Worm (Caenorhabditis elegans) whole organism, L4 larva: Measurements from ENCODE around the gene srh-266.

ENCODE experiments used
- lin-13 ChIP-seq: fragments of 150-350 bp; optimal IDR thresholded peaks from 2 replicates; lab custom pipeline; 2014; ENCODE audit warnings: missing biosample characterization, missing genetic modification reagents, missing genetic modification characterization
- lin-15B ChIP-seq: fragments of 150-350 bp; sonication (generic microtip); optimal IDR thresholded peaks from 3 replicates; lab custom pipeline; 2014; ENCODE audit warnings: missing biosample characterization, missing genetic modification characterization
- nhr-6 ChIP-seq: fragments of 150-350 bp; optimal IDR thresholded peaks from 2 replicates; lab custom pipeline; 2014; ENCODE audit warnings: missing biosample characterization, missing genetic modification characterization
- nhr-77 ChIP-seq: fragments of 150-350 bp; optimal IDR thresholded peaks from 2 replicates; lab custom pipeline; 2014; ENCODE audit warnings: missing biosample characterization, missing genetic modification characterization
- pqm-1 ChIP-seq: sonication (generic microtip); optimal IDR thresholded peaks from 2 replicates; lab custom pipeline; 2017; ENCODE audit warnings: missing biosample characterization, missing genetic modification characterization

DNA sequence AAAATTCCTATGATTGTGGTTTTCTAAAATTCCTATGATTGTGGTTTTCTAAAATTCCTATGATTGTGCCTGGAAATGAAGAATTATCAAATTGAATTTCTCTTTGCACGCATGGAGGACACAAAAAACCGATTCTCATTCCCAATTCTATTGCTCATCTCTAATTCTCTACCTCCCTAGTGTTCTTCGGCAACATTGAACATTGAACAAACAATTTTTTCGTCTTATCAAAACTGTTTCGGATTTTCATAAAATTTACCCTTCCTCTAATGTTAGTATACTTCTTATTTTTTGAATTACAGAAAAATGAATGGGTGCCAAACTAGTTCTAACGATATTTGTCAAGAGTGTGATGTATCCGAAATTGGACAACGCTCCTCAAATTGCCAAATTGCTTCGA is 28.3 kb upstream of the srh-266 start, which contains the start of gene pals-31:
- TF ChIP-seq pqm-1, result no peak
- TF ChIP-seq nhr-6 (tag; lab: Kevin White, UChicago), result no peak
- no peak for TF ChIP-seq lin-15B (tag; lab: Kevin White, UChicago)
- TF ChIP-seq nhr-77 (tag; lab: Kevin White, UChicago), result no peak
- TF ChIP-seq lin-13, result no peak
